Fruit fly (Drosophila melanogaster): ENCODE measurements around the gene CG33630.

The CG33630 gene

dm6 chr3R:10100498-10101196, 38.2 kb downstream of the CG33630 start (continued):
- TF ChIP-seq Pdp1 (GFP tag; optimal IDR thresholded peaks at IDR 0.05) (peak; percentile 13 to 19), CG9797 (GFP tag; optimal IDR thresholded peaks at IDR 0.05) (no peak), klu (GFP tag; IDR thresholded peaks at IDR 0.05) (no peak), CG15073 (GFP tag; optimal IDR thresholded peaks at IDR 0.05) (no peak), dmrt99B (tag; optimal IDR thresholded peaks at IDR 0.05) (peak; percentile 1), CrebB (tag; optimal IDR thresholded peaks at IDR 0.05) (peak; percentile 3), fd96Cb (tag; optimal IDR thresholded peaks at IDR 0.05) (no peak), sima (GFP tag; optimal IDR thresholded peaks at IDR 0.05) (no peak), bsh (GFP tag; optimal IDR thresholded peaks at IDR 0.05) (peak in 1 of 2 experiments; percentile 11), Awh (GFP tag; IDR thresholded peaks at IDR 0.05) (0 out of 2 replicates have a peak, but pooled peaks have one; percentile 16), lilli (GFP tag; optimal IDR thresholded peaks at IDR 0.05) (no peak), kay (GFP tag; optimal IDR thresholded peaks at IDR 0.05) (no peak), exex (tag; optimal IDR thresholded peaks at IDR 0.05) (no peak), pros (GFP tag; optimal IDR thresholded peaks at IDR 0.05) (no peak), Atf6 (GFP tag; IDR thresholded peaks at IDR 0.05) (0 out of 2 replicates have a peak, but pooled peaks have one; percentile 30), CG13424 (tag; optimal IDR thresholded peaks at IDR 0.05) (peak; percentile 3), Kr (GFP tag; optimal IDR thresholded peaks at IDR 0.05) (no peak), tna (GFP tag; IDR thresholded peaks at IDR 0.05; ENCODE audit: partially characterized antibody) (peak; percentile 40; the same call in 1 of the 2 replicates), sob (GFP tag; IDR thresholded peaks at IDR 0.05) (peak; percentile 39; the same call in 1 of the 2 replicates), al (GFP tag; IDR thresholded peaks at IDR 0.05) (no peak), CG6683 (GFP tag; optimal IDR thresholded peaks at IDR 0.05) (peak; percentile 5), Hmx (GFP tag; optimal IDR thresholded peaks at IDR 0.05) (no peak), CG6272 (GFP tag; IDR thresholded peaks at IDR 0.05) (0 out of 2 replicates have a peak, but pooled peaks have one; percentile 18), chinmo (GFP tag; IDR thresholded peaks at IDR 0.05; ENCODE audit: partially characterized antibody) (peak; percentile 82; the same call in 2 of the 4 replicates), CG17612 (GFP tag; IDR thresholded peaks at IDR 0.05) (peak; percentile 64; the same call in 1 of the 2 replicates), ind (GFP tag; optimal IDR thresholded peaks at IDR 0.05) (peak; percentile 50), CG15011 (GFP tag; optimal IDR thresholded peaks at IDR 0.05) (no peak), Nf-YC (tag; optimal IDR thresholded peaks at IDR 0.05) (no peak), CG15269 (tag; optimal IDR thresholded peaks at IDR 0.05) (peak; percentile 43), CG13287 (GFP tag; IDR thresholded peaks at IDR 0.05; ENCODE audit: partially characterized antibody) (peak; percentile 33; the same call in 1 of the 2 replicates), Lhr (GFP tag; optimal IDR thresholded peaks at IDR 0.05) (peak; percentile 63), CG12104 (GFP tag; optimal IDR thresholded peaks at IDR 0.05) (no peak), D19A (tag; optimal IDR thresholded peaks at IDR 0.05) (no peak), mam (GFP tag; optimal IDR thresholded peaks at IDR 0.05) (peak; percentile 3), CG9876 (GFP tag; optimal IDR thresholded peaks at IDR 0.05) (no peak), CG34376 (GFP tag; optimal IDR thresholded peaks at IDR 0.05) (no peak), pb (GFP tag; optimal IDR thresholded peaks at IDR 0.05) (no peak), ewg (GFP tag; optimal IDR thresholded peaks at IDR 0.05) (no peak), ab (GFP tag; optimal IDR thresholded peaks at IDR 0.05) (no peak), CG9609 (GFP tag; optimal IDR thresholded peaks at IDR 0.05) (no peak), knrl (GFP tag; IDR thresholded peaks at IDR 0.05; ENCODE audit: partially characterized antibody) (no peak; the same call in 2 of the 3 replicates), CG7839 (tag; optimal IDR thresholded peaks at IDR 0.05) (peak; percentile 45), CG31224 (GFP tag; IDR thresholded peaks at IDR 0.05) (no peak), CG6689 (GFP tag; IDR thresholded peaks at IDR 0.05) (no peak), CG4854 (GFP tag; optimal IDR thresholded peaks at IDR 0.05) (no peak), CG13296 (GFP tag; optimal IDR thresholded peaks at IDR 0.05) (no peak), HLH3B (GFP tag; IDR thresholded peaks at IDR 0.05) (peak; percentile 65), Sox100B (GFP tag; optimal IDR thresholded peaks at IDR 0.05) (no peak), CG12299 (tag; optimal IDR thresholded peaks at IDR 0.05) (no peak)

Data from whole organism, embryonic.